Fruit fly (Drosophila melanogaster) whole organism, prepupa: Measurements from ENCODE around the gene CG34310.

Experiments used
- Blimp-1 ChIP-seq: fragments of 200-800 bp; sonication (Bioruptor generic); optimal IDR thresholded peaks from 3 replicates; lab custom pipeline; 2017; ENCODE audit warnings: missing biosample characterization, missing genetic modification characterization, mild to moderate bottlenecking, moderate library complexity, missing genetic modification reagents
- CG10631 ChIP-seq: fragments of 200-800 bp; sonication (Bioruptor generic); optimal IDR thresholded peaks from 2 replicates; lab custom pipeline; 2016; ENCODE audit warnings: missing biosample characterization, missing genetic modification characterization
- CG11294 ChIP-seq: fragments of 200-800 bp; sonication (Bioruptor generic); IDR thresholded peaks from 2 replicates; pipeline ENCODE4 v1.3.6; 2022; ENCODE audit warnings: missing biosample characterization, missing genetic modification characterization
- CG11902 ChIP-seq: fragments of 200-800 bp; sonication (Bioruptor generic); optimal IDR thresholded peaks from 3 replicates; lab custom pipeline; 2016; ENCODE audit warnings: missing biosample characterization, missing genetic modification characterization
- CG15336 ChIP-seq: fragments of 200-800 bp; sonication (Bioruptor generic); IDR thresholded peaks from 2 replicates; pipeline ENCODE4 v1.3.6; 2022; ENCODE audit warnings: missing biosample characterization, missing genetic modification characterization
- CG16779 ChIP-seq: fragments of 200-800 bp; sonication (Bioruptor generic); optimal IDR thresholded peaks from 3 replicates; lab custom pipeline; 2017; ENCODE audit warnings: missing biosample characterization, mild to moderate bottlenecking, missing genetic modification characterization
- CG3032 ChIP-seq: fragments of 200-800 bp; optimal IDR thresholded peaks from 2 replicates; lab custom pipeline; 2019; ENCODE audit warnings: missing biosample characterization, mild to moderate bottlenecking, missing genetic modification characterization, moderate library complexity
- CG31627 ChIP-seq: fragments of 200-800 bp; sonication (Bioruptor generic); optimal IDR thresholded peaks from 3 replicates; lab custom pipeline; 2016; ENCODE audit warnings: missing biosample characterization, missing genetic modification characterization
- CG3919 ChIP-seq: fragments of 200-800 bp; sonication (Bioruptor generic); optimal IDR thresholded peaks from 3 replicates; lab custom pipeline; 2016; ENCODE audit warnings: missing biosample characterization, missing genetic modification characterization
- CG4318 ChIP-seq: fragments of 200-800 bp; sonication (Bioruptor generic); optimal IDR thresholded peaks from 3 replicates; lab custom pipeline; 2017; ENCODE audit warnings: missing biosample characterization, mild to moderate bottlenecking, missing genetic modification characterization
- CG6163 ChIP-seq: fragments of 200-800 bp; sonication (Bioruptor generic); IDR thresholded peaks from 3 replicates; pipeline ENCODE4 v1.3.6; 2022; ENCODE audit warnings: missing biosample characterization, missing genetic modification characterization
- CG6808 ChIP-seq: fragments of 200-800 bp; sonication (Bioruptor generic); optimal IDR thresholded peaks from 3 replicates; lab custom pipeline; 2017; ENCODE audit warnings: missing biosample characterization, missing genetic modification characterization, mild to moderate bottlenecking, moderate library complexity, missing genetic modification reagents
- CG6854 ChIP-seq: fragments of 200-800 bp; sonication (Bioruptor generic); optimal IDR thresholded peaks from 2 replicates; lab custom pipeline; 2017; ENCODE audit warnings: missing biosample characterization, mild to moderate bottlenecking, missing genetic modification characterization
- CG7368 ChIP-seq: fragments of 200-800 bp; sonication (Bioruptor generic); optimal IDR thresholded peaks from 3 replicates; lab custom pipeline; 2016; ENCODE audit warnings: missing biosample characterization, missing genetic modification characterization
- CG8119 ChIP-seq: fragments of 200-800 bp; sonication (Bioruptor generic); IDR thresholded peaks from 3 replicates; pipeline ENCODE4 v1.3.6; 2022; ENCODE audit warnings: missing biosample characterization, missing genetic modification characterization
- CG8319 ChIP-seq: fragments of 200-800 bp; sonication (Bioruptor generic); optimal IDR thresholded peaks from 3 replicates; lab custom pipeline; 2016; ENCODE audit warnings: missing biosample characterization, missing genetic modification characterization
- CG8632 ChIP-seq: fragments of 200-800 bp; sonication (Bioruptor generic); optimal IDR thresholded peaks from 3 replicates; lab custom pipeline; 2016; ENCODE audit warnings: missing biosample characterization, missing genetic modification characterization
- Eip75B ChIP-seq: fragments of 200-800 bp; sonication (Bioruptor generic); optimal IDR thresholded peaks from 3 replicates; lab custom pipeline; 2016; ENCODE audit warnings: missing biosample characterization, missing genetic modification characterization
- Eip78C ChIP-seq: fragments of 200-800 bp; sonication (Bioruptor generic); peaks from one replicate; lab custom pipeline; 2016; ENCODE audit warnings: missing biosample characterization, missing genetic modification characterization
- Eip93F ChIP-seq: fragments of 200-800 bp; sonication (Bioruptor generic); optimal IDR thresholded peaks from 2 replicates; lab custom pipeline; 2016; ENCODE audit warnings: missing biosample characterization, mild to moderate bottlenecking, missing genetic modification characterization
- Ets21C ChIP-seq: fragments of 200-800 bp; sonication (Bioruptor generic); optimal IDR thresholded peaks from 3 replicates; lab custom pipeline; 2016; ENCODE audit warnings: missing biosample characterization, missing genetic modification characterization
- Ets96B ChIP-seq: fragments of 200-800 bp; optimal IDR thresholded peaks from 2 replicates; lab custom pipeline; 2019; ENCODE audit warnings: missing biosample characterization, mild to moderate bottlenecking, missing genetic modification characterization, moderate library complexity
- Gug ChIP-seq: fragments of 200-800 bp; sonication (Bioruptor generic); IDR thresholded peaks from 2 replicates; pipeline ENCODE4 v1.3.6; 2022; ENCODE audit warnings: missing biosample characterization, missing genetic modification characterization
- Hr38 ChIP-seq: sonication (Bioruptor generic); optimal IDR thresholded peaks from 2 replicates; lab custom pipeline; 2016; ENCODE audit warnings: missing biosample characterization, missing genetic modification characterization
- Hr39 ChIP-seq: fragments of 200-800 bp; sonication (Bioruptor generic); optimal IDR thresholded peaks from 2 replicates; lab custom pipeline; 2016; ENCODE audit warnings: missing biosample characterization, missing genetic modification characterization
- Hr4 ChIP-seq: fragments of 200-800 bp; sonication (Bioruptor generic); optimal IDR thresholded peaks from 3 replicates; lab custom pipeline; 2016; ENCODE audit warnings: missing biosample characterization, missing genetic modification characterization
- Met ChIP-seq: fragments of 200-800 bp; sonication (Bioruptor generic); optimal IDR thresholded peaks from 3 replicates; lab custom pipeline; 2016; ENCODE audit warnings: missing biosample characterization, missing genetic modification characterization
- Sox14 ChIP-seq: fragments of 200-800 bp; sonication (Bioruptor generic); optimal IDR thresholded peaks from 3 replicates; lab custom pipeline; 2016; ENCODE audit warnings: missing biosample characterization, missing genetic modification characterization
- achi ChIP-seq: fragments of 200-800 bp; sonication (Bioruptor generic); optimal IDR thresholded peaks from 3 replicates; lab custom pipeline; 2016; ENCODE audit warnings: missing biosample characterization, missing genetic modification characterization
- acj6 ChIP-seq: fragments of 200-800 bp; sonication (Bioruptor generic); optimal IDR thresholded peaks from 3 replicates; lab custom pipeline; 2016; ENCODE audit warnings: missing biosample characterization, missing genetic modification characterization
- cyc ChIP-seq: fragments of 200-800 bp; sonication (Bioruptor generic); optimal IDR thresholded peaks from 3 replicates; lab custom pipeline; 2016; ENCODE audit warnings: missing biosample characterization, missing genetic modification characterization
- dsx ChIP-seq: fragments of 200-800 bp; optimal IDR thresholded peaks from 3 replicates; lab custom pipeline; 2019; ENCODE audit warnings: missing biosample characterization, mild to moderate bottlenecking, missing genetic modification characterization, moderate library complexity; ENCODE audit not compliant: poor library complexity, severe bottlenecking
- eg ChIP-seq: fragments of 200-800 bp; sonication (Bioruptor generic); IDR thresholded peaks from 3 replicates; pipeline ENCODE4 v1.3.6; 2022; ENCODE audit warnings: missing biosample characterization, missing genetic modification characterization
- esn ChIP-seq: fragments of 200-800 bp; sonication (Bioruptor generic); optimal IDR thresholded peaks from 2 replicates; lab custom pipeline; 2016; ENCODE audit warnings: missing biosample characterization, mild to moderate bottlenecking, missing genetic modification characterization, moderate library complexity
- fd59A ChIP-seq: fragments of 200-800 bp; sonication (Bioruptor generic); optimal IDR thresholded peaks from 2 replicates; lab custom pipeline; 2017; ENCODE audit warnings: missing biosample characterization, mild to moderate bottlenecking, missing genetic modification characterization, missing genetic modification reagents
- fd85E ChIP-seq: fragments of 200-800 bp; sonication (Bioruptor generic); optimal IDR thresholded peaks from 3 replicates; lab custom pipeline; 2016; ENCODE audit warnings: missing biosample characterization, missing genetic modification characterization
- fkh ChIP-seq: fragments of 200-800 bp; sonication (Bioruptor generic); optimal IDR thresholded peaks from 3 replicates; lab custom pipeline; 2017; ENCODE audit warnings: missing biosample characterization, mild to moderate bottlenecking, missing genetic modification characterization, moderate library complexity
- lz ChIP-seq: fragments of 200-800 bp; sonication (Bioruptor generic); optimal IDR thresholded peaks from 3 replicates; lab custom pipeline; 2016; ENCODE audit warnings: missing biosample characterization, missing genetic modification characterization
- net ChIP-seq: fragments of 200-800 bp; sonication (Bioruptor generic); optimal IDR thresholded peaks from 3 replicates; lab custom pipeline; 2016; ENCODE audit warnings: missing biosample characterization, missing genetic modification characterization
- pdm3 ChIP-seq: fragments of 200-800 bp; sonication (Bioruptor generic); optimal IDR thresholded peaks from 3 replicates; lab custom pipeline; 2016; ENCODE audit warnings: missing biosample characterization, missing genetic modification characterization
- salr ChIP-seq, 2 experiments: fragments of 200-800 bp; sonication (Bioruptor generic); optimal IDR thresholded peaks; 3 replicates each; lab custom pipeline; 2016 to 2018; ENCODE audit warnings: missing biosample characterization in 2 of 2, missing genetic modification characterization in 2 of 2, mild to moderate bottlenecking in 1 of 2
- ss ChIP-seq, 2 experiments: fragments of 200-800 bp; sonication (Bioruptor generic); optimal IDR thresholded peaks; 2 replicates in 1 of 2; 3 replicates in 1 of 2; lab custom pipeline; 2017 to 2018; ENCODE audit warnings: mild to moderate bottlenecking in 2 of 2, missing biosample characterization in 2 of 2, missing genetic modification characterization in 2 of 2, moderate library complexity in 1 of 2
- svp ChIP-seq: fragments of 200-800 bp; sonication (Bioruptor generic); peaks from one replicate; lab custom pipeline; 2016; ENCODE audit warnings: missing biosample characterization, missing genetic modification characterization
- topi ChIP-seq: fragments of 200-800 bp; sonication (Bioruptor generic); optimal IDR thresholded peaks from 3 replicates; lab custom pipeline; 2016; ENCODE audit warnings: missing biosample characterization, missing genetic modification characterization
- vri ChIP-seq: fragments of 200-800 bp; sonication (Bioruptor generic); optimal IDR thresholded peaks from 3 replicates; lab custom pipeline; 2016; ENCODE audit warnings: missing biosample characterization, mild to moderate bottlenecking, missing genetic modification characterization

The CG34310 gene

dm6 chr2L:6667719-6668325 is 4.4 kb downstream of the CG34310 start, which contains the start of gene Galt (continued):
- TF ChIP-seq Hr4 (GFP tag; lab: Kevin White, UChicago), result no peak
- TF ChIP-seq esn, result peak; percentile 67
- TF ChIP-seq CG8632, result peak; percentile 35
- TF ChIP-seq Ets96B, result peak; percentile 42
- no peak for TF ChIP-seq CG4318 (GFP tag; lab: Kevin White, UChicago)
- no peak for TF ChIP-seq Gug
- TF ChIP-seq Hr38 (GFP tag; lab: Kevin White, UChicago), result no peak
- TF ChIP-seq Eip75B, result peak; percentile 42
- TF ChIP-seq CG6854 (GFP tag; lab: Kevin White, UChicago), result peak; percentile 86
- peak; percentile 34 for TF ChIP-seq acj6
- no peak for TF ChIP-seq fd85E (GFP tag; lab: Kevin White, UChicago)
- TF ChIP-seq CG16779, result peak; percentile 37
- no peak for TF ChIP-seq CG11294 (GFP tag; lab: Robert Waterston, UW)

dm6 chr2L:6671409-6671808 is 7.9 kb downstream of the CG34310 start:
- TF ChIP-seq CG3919 (no peak), fkh (GFP tag; lab: Kevin White, UChicago) (peak; percentile 11), dsx (GFP tag; lab: Kevin White, UChicago) (no peak), svp (peak; percentile 55), achi (GFP tag; lab: Kevin White, UChicago) (no peak), CG6808 (GFP tag; lab: Kevin White, UChicago) (no peak), Eip93F (GFP tag; lab: Kevin White, UChicago) (no peak)

DNA sequence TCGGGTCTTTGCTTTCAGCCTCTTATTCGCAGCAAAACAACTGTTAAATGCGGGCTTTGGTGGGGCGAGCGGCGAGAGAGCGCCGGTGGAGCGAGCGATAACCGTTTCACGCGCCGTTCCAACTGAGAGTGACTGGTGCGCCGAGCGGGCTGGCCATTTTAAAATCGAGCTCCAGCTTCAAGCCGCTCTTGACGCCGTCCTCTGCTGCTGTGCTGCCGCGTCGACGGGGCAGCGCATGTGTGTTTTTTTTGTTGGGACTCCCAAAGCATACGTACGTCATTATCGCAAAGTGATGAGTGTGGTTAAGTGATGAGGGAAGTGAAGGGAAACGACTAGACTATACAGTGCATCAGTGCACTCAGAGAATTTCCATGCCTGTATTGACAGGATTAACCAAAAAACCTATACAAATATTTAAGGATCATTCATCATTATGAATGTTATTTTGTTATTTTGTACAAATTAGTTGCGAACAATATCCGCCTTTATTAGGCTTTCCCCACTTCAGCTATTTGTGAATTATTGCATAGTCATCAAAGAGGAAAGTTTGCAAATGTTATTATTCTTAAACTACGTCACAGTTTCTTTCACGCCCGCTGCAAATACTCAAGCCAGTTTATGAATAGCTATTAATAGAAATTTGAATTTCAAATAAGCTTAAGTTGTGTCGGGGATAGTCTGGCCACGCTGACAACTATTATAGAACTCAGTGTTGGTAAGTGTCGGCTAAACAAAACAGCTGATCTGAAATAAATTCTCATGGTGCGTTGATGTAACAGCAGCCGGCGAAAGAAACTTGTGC is 9.9 kb downstream of the CG34310 start, which contains the start of gene Spn27A:
TSS of gene Spn27A (minus strand) at position 137 of the 802 bp plus-strand sequence.
- no peak for TF ChIP-seq svp
- TF ChIP-seq fkh (GFP tag; lab: Kevin White, UChicago), result peak; percentile 33
- TF ChIP-seq CG11294 (GFP tag; lab: Robert Waterston, UW), result peak; percentile 52; the same call in 1 of the 2 replicates
- peak; percentile 60 for TF ChIP-seq fd59A
- peak; percentile 72 for TF ChIP-seq CG31627 (GFP tag; lab: Kevin White, UChicago)
- TF ChIP-seq Hr4 (GFP tag; lab: Kevin White, UChicago), result peak; percentile 88
- TF ChIP-seq CG3032 (tag; lab: Kevin White, UChicago), result peak; percentile 73
- TF ChIP-seq acj6, result peak; percentile 78
- TF ChIP-seq Eip78C (GFP tag; lab: Kevin White, UChicago), result peak; percentile 93
- peak; percentile 78 for TF ChIP-seq esn
- TF ChIP-seq CG8632, result peak; percentile 66
- no peak; the same call in 2 of the 3 replicates for TF ChIP-seq CG6163 (GFP tag; lab: Robert Waterston, UW)
- peak; percentile 85 for TF ChIP-seq Sox14
- TF ChIP-seq eg (GFP tag; lab: Robert Waterston, UW), result peak; percentile 82
- TF ChIP-seq CG11902 (GFP tag; lab: Kevin White, UChicago), result no peak
- TF ChIP-seq Hr39 (GFP tag; lab: Kevin White, UChicago), result no peak
- TF ChIP-seq lz (GFP tag; lab: Kevin White, UChicago), result peak; percentile 75
- TF ChIP-seq salr (GFP tag; optimal IDR thresholded peaks at IDR 0.05; lab: Kevin White, UChicago), result no peak
- peak; percentile 49 for TF ChIP-seq CG8319 (GFP tag; lab: Kevin White, UChicago)
- no peak for TF ChIP-seq CG10631 (GFP tag; lab: Kevin White, UChicago)
- TF ChIP-seq Blimp-1 (GFP tag; lab: Kevin White, UChicago), result peak; percentile 20
- no peak for TF ChIP-seq pdm3
- TF ChIP-seq cyc, result peak; percentile 68
- no peak for TF ChIP-seq net (GFP tag; lab: Kevin White, UChicago)
- TF ChIP-seq ss (GFP tag; optimal IDR thresholded peaks at IDR 0.05; lab: Kevin White, UChicago), result no peak
- TF ChIP-seq Ets21C (GFP tag; lab: Kevin White, UChicago), result peak; percentile 45
- peak; percentile 83 for TF ChIP-seq vri (GFP tag; lab: Kevin White, UChicago)
- no peak for TF ChIP-seq CG7368 (GFP tag; lab: Kevin White, UChicago)
- no peak for TF ChIP-seq Met (GFP tag; lab: Kevin White, UChicago)
- TF ChIP-seq topi (GFP tag; lab: Kevin White, UChicago), result peak; percentile 72
- TF ChIP-seq CG8119 (GFP tag; lab: Robert Waterston, UW), result peak; percentile 73
- peak; percentile 76 for TF ChIP-seq Ets96B
- TF ChIP-seq Eip93F (GFP tag; lab: Kevin White, UChicago), result no peak
- no peak for TF ChIP-seq CG3919
- TF ChIP-seq CG16779, result no peak
- TF ChIP-seq CG15336 (GFP tag; lab: Robert Waterston, UW), result peak; percentile 79
